Worm (Caenorhabditis elegans): ENCODE data around the gene mec-14.

Gene mec-14

DNA sequence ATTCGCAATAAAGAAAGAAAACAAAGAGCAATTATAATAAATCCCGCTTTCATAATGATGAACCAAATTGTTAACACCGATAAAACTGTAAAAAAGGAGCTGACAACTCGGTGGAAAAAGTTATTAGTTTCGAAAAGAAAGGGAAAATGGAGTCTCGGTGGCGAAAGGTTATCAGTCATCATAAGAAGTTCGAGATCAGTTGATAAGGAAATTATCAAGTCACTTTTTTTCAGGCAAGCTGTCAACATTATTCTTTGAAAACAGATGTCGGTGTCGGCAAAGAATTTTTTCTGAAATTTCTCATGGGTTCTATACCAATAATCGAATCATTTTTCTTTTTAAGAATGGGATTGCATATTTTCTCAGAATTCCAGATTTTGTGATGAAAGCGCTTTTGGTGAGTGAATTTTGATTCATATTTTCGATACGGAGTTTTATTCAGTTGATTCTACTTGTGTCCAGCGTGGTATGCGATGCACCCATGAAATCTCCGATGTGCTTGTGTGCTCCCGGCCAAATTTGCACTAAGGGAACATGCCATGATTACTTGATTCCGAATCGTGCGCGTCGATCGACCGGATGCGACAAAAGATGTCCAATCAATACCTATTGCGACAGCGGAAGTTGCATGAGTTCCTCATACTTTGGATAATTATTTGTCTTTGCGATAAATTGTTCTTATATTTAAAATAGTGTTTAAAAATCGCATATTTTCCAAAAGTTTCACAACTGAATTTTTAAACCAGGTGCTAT, 4.3 kb downstream of the mec-14 start, which contains the start of the genes F37C12.21 and F37C12.10:
TSS of gene F37C12.21 (plus strand) at position 58 of the 753 bp plus-strand sequence.
TSS of gene F37C12.10 (minus strand) at position 85 of the 753 bp plus-strand sequence.
- TF ChIP-seq mef-2 (tag; optimal IDR thresholded peaks at IDR 0.05) (no peak), lin-39 (tag; optimal IDR thresholded peaks at IDR 0.05) (no peak), ama-1 (optimal IDR thresholded peaks at IDR 0.05) (no peak), skn-1 (tag; optimal IDR thresholded peaks at IDR 0.05) (no peak), Y116A8C.19 (tag; optimal IDR thresholded peaks at IDR 0.05; ENCODE audit: borderline replicate concordance) (no peak), aha-1 (tag; optimal IDR thresholded peaks at IDR 0.05) (no peak), fkh-10 (GFP tag; optimal IDR thresholded peaks at IDR 0.05) (no peak), snu-23 (GFP tag; optimal IDR thresholded peaks at IDR 0.05) (no peak), xbp-1 (tag; optimal IDR thresholded peaks at IDR 0.05) (no peak), alr-1 (tag; optimal IDR thresholded peaks at IDR 0.05; ENCODE audit: borderline replicate concordance) (no peak), ceh-8 (GFP tag; optimal IDR thresholded peaks at IDR 0.05) (no peak), nhr-19 (GFP tag; conservative IDR thresholded peaks at IDR 0.05) (no peak), unc-30 (tag; optimal IDR thresholded peaks at IDR 0.05) (no peak), ceh-63 (GFP tag; optimal IDR thresholded peaks at IDR 0.05) (no peak), lin-14 (GFP tag; optimal IDR thresholded peaks at IDR 0.05) (no peak), zip-4 (GFP tag; optimal IDR thresholded peaks at IDR 0.05) (no peak), nhr-20 (tag; optimal IDR thresholded peaks at IDR 0.05) (no peak), unc-130 (tag; optimal IDR thresholded peaks at IDR 0.05) (no peak), ceh-82 (tag; optimal IDR thresholded peaks at IDR 0.05) (no peak), aly-2 (tag; optimal IDR thresholded peaks at IDR 0.05) (no peak), efl-1 (optimal IDR thresholded peaks at IDR 0.05) (no peak), efl-1 (GFP tag; optimal IDR thresholded peaks at IDR 0.05 in 1 of 2) (peak in 1 of 2 experiments; percentile 14), nhr-28 (tag; optimal IDR thresholded peaks at IDR 0.05) (no peak), elt-2 (tag; optimal IDR thresholded peaks at IDR 0.05) (peak; percentile 37), lsy-2 (tag; optimal IDR thresholded peaks at IDR 0.05) (peak in 1 of 2 experiments; percentile 5), tlp-1 (tag; optimal IDR thresholded peaks at IDR 0.05) (no peak)

DNA sequence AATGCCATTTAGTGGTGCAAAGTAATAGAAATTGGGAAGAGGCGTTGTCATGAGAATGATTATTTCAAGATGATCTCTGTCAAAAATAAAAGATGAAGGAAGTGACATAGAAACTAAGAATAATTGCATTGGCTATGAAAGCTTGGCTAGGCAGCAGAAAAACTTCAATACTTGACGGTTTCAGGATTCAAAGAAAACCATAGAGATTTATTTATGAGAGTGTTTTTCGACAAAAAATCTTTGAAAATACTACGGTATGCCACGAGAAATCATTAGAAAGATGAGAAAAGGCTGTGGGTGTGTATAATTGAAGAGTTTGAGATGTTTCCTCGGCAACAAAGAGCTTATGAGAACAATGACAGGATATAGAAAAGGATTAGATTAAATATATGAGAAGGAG, 7.3 kb downstream of the mec-14 start, which contains the start of gene F37C12.14:
TSS of gene F37C12.14 (minus strand) at position 101 of the 400 bp plus-strand sequence.
- TF ChIP-seq nhr-76 (tag; optimal IDR thresholded peaks at IDR 0.05), result no peak
- no peak for TF ChIP-seq nhr-84 (tag; optimal IDR thresholded peaks at IDR 0.05)
- no peak for TF ChIP-seq fos-1 (tag; optimal IDR thresholded peaks at IDR 0.05)
- no peak for TF ChIP-seq unc-62 (GFP tag; optimal IDR thresholded peaks at IDR 0.05)
- no peak for TF ChIP-seq isw-1 (GFP tag; IDR thresholded peaks at IDR 0.05)
- no peak for TF ChIP-seq C04F5.9 (tag; optimal IDR thresholded peaks at IDR 0.05)

DNA sequence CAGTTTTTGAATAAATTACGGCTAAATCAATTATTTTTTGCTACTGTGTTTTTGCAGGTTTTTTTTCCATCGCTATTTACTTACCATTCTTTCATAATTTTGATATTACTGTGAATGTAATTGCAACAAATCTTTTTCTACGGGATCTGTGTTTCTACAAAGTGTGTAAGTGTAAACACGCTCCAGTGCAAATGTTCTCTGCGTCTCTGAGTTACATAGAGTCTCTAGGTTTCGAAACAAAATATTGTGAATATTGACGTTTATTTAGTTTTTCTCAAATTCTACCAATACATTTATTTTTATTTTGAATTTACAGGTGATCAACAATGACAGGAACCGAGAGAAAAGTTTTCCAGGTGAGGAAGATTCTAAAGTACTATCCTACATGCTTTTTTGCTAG, 8.8 kb downstream of the mec-14 start, which contains the start of gene yju-2:
TSS of gene yju-2 (plus strand) at position 315 of the 400 bp plus-strand sequence.
- TF ChIP-seq ceh-82 (tag; optimal IDR thresholded peaks at IDR 0.05) (peak in 2 of 3 experiments; percentile 28 to 75), lsy-2 (tag; optimal IDR thresholded peaks at IDR 0.05) (peak; percentile 64 to 90), mdl-1 (tag; optimal IDR thresholded peaks at IDR 0.05) (no peak), fkh-8 (tag; optimal IDR thresholded peaks at IDR 0.05) (peak; percentile 33), nhr-28 (tag; optimal IDR thresholded peaks at IDR 0.05) (no peak), unc-98 (GFP tag; IDR thresholded peaks at IDR 0.05) (no peak), ceh-88 (GFP tag; IDR thresholded peaks at IDR 0.05) (peak; percentile 9; the same call in 1 of the 2 replicates), mab-9 (GFP tag; IDR thresholded peaks at IDR 0.05) (no peak), rnt-1 (tag; optimal IDR thresholded peaks at IDR 0.05) (peak; percentile 65), xbp-1 (tag; optimal IDR thresholded peaks at IDR 0.05) (peak; percentile 54), dpl-1 (GFP tag; optimal IDR thresholded peaks at IDR 0.05) (peak; percentile 51 to 72 (median 70)), efl-1 (optimal IDR thresholded peaks at IDR 0.05) (peak; percentile 74 to 83), efl-1 (GFP tag; optimal IDR thresholded peaks at IDR 0.05 in 1 of 2) (peak; percentile 63 to 95), nhr-20 (tag; optimal IDR thresholded peaks at IDR 0.05) (peak; percentile 40), tbx-2 (tag; optimal IDR thresholded peaks at IDR 0.05) (peak; percentile 13), nhr-84 (tag; optimal IDR thresholded peaks at IDR 0.05) (no peak), nhr-90 (tag; optimal IDR thresholded peaks at IDR 0.05; ENCODE audit: poor library complexity) (peak; percentile 41), swsn-7 (tag; optimal IDR thresholded peaks at IDR 0.05) (peak; percentile 27), elt-3 (tag; optimal IDR thresholded peaks at IDR 0.05) (peak in 1 of 6 experiments; percentile 47), hpl-2 (GFP tag; optimal IDR thresholded peaks at IDR 0.05) (peak; percentile 33), mep-1 (tag; optimal IDR thresholded peaks at IDR 0.05) (peak; percentile 47), F16B12.6 (tag; optimal IDR thresholded peaks at IDR 0.05) (peak; percentile 45), aly-2 (tag; optimal IDR thresholded peaks at IDR 0.05) (no peak), aha-1 (tag; optimal IDR thresholded peaks at IDR 0.05) (no peak), fos-1 (tag; optimal IDR thresholded peaks at IDR 0.05) (peak; percentile 54), pqm-1 (tag; optimal IDR thresholded peaks at IDR 0.05) (no peak), irx-1 (tag; optimal IDR thresholded peaks at IDR 0.05) (no peak)
